Fruit fly (Drosophila melanogaster) whole organism, adult: ENCODE results near the gene CG1387.

Source experiments
- CG11617 ChIP-seq: fragments of 200-800 bp; sonication (Bioruptor generic); optimal IDR thresholded peaks from 2 replicates; lab custom pipeline; 2017; ENCODE audit warnings: mild to moderate bottlenecking, missing biosample characterization, missing genetic modification reagents, missing genetic modification characterization
- CG12768 ChIP-seq: fragments of 200-800 bp; sonication (Bioruptor generic); optimal IDR thresholded peaks from 2 replicates; lab custom pipeline; 2017; ENCODE audit warnings: missing biosample characterization, missing genetic modification characterization, mild to moderate bottlenecking, moderate library complexity, missing genetic modification reagents
- CG14711 ChIP-seq: fragments of 200-800 bp; sonication (Bioruptor generic); optimal IDR thresholded peaks from 2 replicates; lab custom pipeline; 2018; ENCODE audit warnings: missing biosample characterization, mild to moderate bottlenecking, missing genetic modification characterization, moderate library complexity
- CG1620 ChIP-seq: fragments of 200-800 bp; sonication (Bioruptor generic); optimal IDR thresholded peaks from 2 replicates; lab custom pipeline; 2016; ENCODE audit warnings: missing biosample characterization, missing genetic modification characterization
- CG33017 ChIP-seq: fragments of 200-800 bp; sonication (Bioruptor generic); optimal IDR thresholded peaks from 2 replicates; lab custom pipeline; 2018; ENCODE audit warnings: missing biosample characterization, mild to moderate bottlenecking, missing genetic modification characterization, moderate library complexity
- CG5204 ChIP-seq: fragments of 200-800 bp; sonication (Bioruptor generic); optimal IDR thresholded peaks from 2 replicates; lab custom pipeline; 2016; ENCODE audit warnings: missing biosample characterization, missing genetic modification characterization
- CG7045 ChIP-seq: fragments of 200-800 bp; sonication (Bioruptor generic); optimal IDR thresholded peaks from 2 replicates; lab custom pipeline; 2017; ENCODE audit warnings: missing biosample characterization, mild to moderate bottlenecking, missing genetic modification characterization
- CG7101 ChIP-seq: fragments of 200-800 bp; sonication (Bioruptor generic); optimal IDR thresholded peaks from 2 replicates; lab custom pipeline; 2018; ENCODE audit warnings: missing biosample characterization, mild to moderate bottlenecking, missing genetic modification characterization, moderate library complexity
- Clk ChIP-seq: fragments of 200-800 bp; sonication (Bioruptor generic); optimal IDR thresholded peaks from 2 replicates; lab custom pipeline; 2017; ENCODE audit warnings: missing biosample characterization, missing genetic modification characterization
- Crg-1 ChIP-seq: fragments of 200-800 bp; sonication (Bioruptor generic); optimal IDR thresholded peaks from 2 replicates; lab custom pipeline; 2016; ENCODE audit warnings: missing biosample characterization, missing genetic modification characterization
- Hr96 ChIP-seq: fragments of 200-800 bp; sonication (Bioruptor generic); optimal IDR thresholded peaks from 2 replicates; lab custom pipeline; 2016; ENCODE audit warnings: missing biosample characterization, missing genetic modification characterization
- Mnt ChIP-seq: fragments of 200-800 bp; sonication (Bioruptor generic); optimal IDR thresholded peaks from 2 replicates; lab custom pipeline; 2016; ENCODE audit warnings: missing biosample characterization, mild to moderate bottlenecking, missing genetic modification characterization
- bab1 ChIP-seq: fragments of 200-800 bp; sonication (Bioruptor generic); optimal IDR thresholded peaks from 3 replicates; lab custom pipeline; 2019; ENCODE audit warnings: missing biosample characterization, mild to moderate bottlenecking, missing genetic modification characterization, moderate library complexity
- cic ChIP-seq: fragments of 200-800 bp; sonication (Bioruptor generic); optimal IDR thresholded peaks from 2 replicates; lab custom pipeline; 2017; ENCODE audit warnings: missing biosample characterization, mild to moderate bottlenecking, missing genetic modification characterization, moderate library complexity
- cnc ChIP-seq, 2 experiments: fragments of >200 bp; optimal IDR thresholded peaks; 2 replicates each; lab custom pipeline; 2017
- kay ChIP-seq: fragments of 200-800 bp; sonication (Bioruptor generic); peaks from one replicate; lab custom pipeline; 2016; ENCODE audit warnings: missing biosample characterization, missing genetic modification characterization, borderline replicate concordance
- ovo ChIP-seq: fragments of 200-800 bp; sonication (Bioruptor generic); optimal IDR thresholded peaks from 2 replicates; lab custom pipeline; 2016; ENCODE audit warnings: missing biosample characterization, missing genetic modification characterization
- pad ChIP-seq: fragments of 200-800 bp; sonication (Bioruptor generic); optimal IDR thresholded peaks from 3 replicates; lab custom pipeline; 2017; ENCODE audit warnings: missing biosample characterization, missing genetic modification characterization, mild to moderate bottlenecking, moderate library complexity, missing genetic modification reagents
- tj ChIP-seq: fragments of 200-800 bp; sonication (Bioruptor generic); optimal IDR thresholded peaks from 3 replicates; lab custom pipeline; 2017; ENCODE audit warnings: missing biosample characterization, mild to moderate bottlenecking, missing genetic modification characterization, moderate library complexity
- toe ChIP-seq: fragments of 200-800 bp; sonication (Bioruptor generic); optimal IDR thresholded peaks from 2 replicates; lab custom pipeline; 2016; ENCODE audit warnings: missing biosample characterization, missing genetic modification characterization

CG1387 gene

DNA sequence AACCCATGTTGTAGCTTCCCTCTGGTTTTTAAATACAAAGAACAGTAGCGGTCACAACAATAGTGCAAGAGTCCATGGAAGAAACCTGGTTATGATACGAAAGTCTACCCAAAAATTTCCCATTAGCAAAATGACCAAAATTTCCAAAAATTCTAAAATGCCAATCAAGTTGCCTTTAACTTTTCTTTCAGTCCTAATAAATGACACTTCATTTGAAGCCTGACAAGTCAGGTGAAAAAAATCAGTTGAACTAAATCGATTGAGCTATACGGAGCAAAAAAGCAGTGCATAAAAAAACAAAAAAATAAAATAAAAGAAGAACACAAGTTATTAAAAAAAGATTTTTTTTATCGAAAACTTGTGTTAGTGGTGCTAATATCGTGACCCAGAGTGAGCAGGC is 30.0 kb downstream of the CG1387 start:
- TF ChIP-seq CG7101 (tag; lab: Kevin White, UChicago) = no peak
- no peak for TF ChIP-seq kay (GFP tag; lab: Kevin White, UChicago)
- no peak for TF ChIP-seq pad (GFP tag; lab: Kevin White, UChicago)
- no peak for TF ChIP-seq CG11617 (GFP tag; lab: Kevin White, UChicago)
- no peak for TF ChIP-seq CG12768 (GFP tag; lab: Kevin White, UChicago)
- TF ChIP-seq CG1620 (GFP tag; lab: Kevin White, UChicago) = no peak
- no peak for TF ChIP-seq Crg-1 (GFP tag; lab: Kevin White, UChicago)
- no peak for TF ChIP-seq toe (GFP tag; lab: Kevin White, UChicago)
- TF ChIP-seq ovo (GFP tag; lab: Kevin White, UChicago) = no peak
- TF ChIP-seq Hr96 (GFP tag; lab: Kevin White, UChicago) = no peak
- no peak for TF ChIP-seq tj (GFP tag; lab: Kevin White, UChicago)
- no peak for TF ChIP-seq Clk (GFP tag; lab: Kevin White, UChicago)
- TF ChIP-seq Mnt (GFP tag; lab: Kevin White, UChicago) = no peak
- no peak for TF ChIP-seq cic (GFP tag; lab: Kevin White, UChicago)
- TF ChIP-seq CG5204 (GFP tag; lab: Kevin White, UChicago) = no peak
- no peak for TF ChIP-seq CG7045 (GFP tag; lab: Kevin White, UChicago)
- no peak for TF ChIP-seq bab1 (GFP tag; lab: Kevin White, UChicago)
- TF ChIP-seq CG33017 (tag; lab: Kevin White, UChicago) = no peak
- no peak for TF ChIP-seq cnc (optimal IDR thresholded peaks at IDR 0.05; lab: Kevin White, UChicago)
- TF ChIP-seq CG14711 = no peak

DNA sequence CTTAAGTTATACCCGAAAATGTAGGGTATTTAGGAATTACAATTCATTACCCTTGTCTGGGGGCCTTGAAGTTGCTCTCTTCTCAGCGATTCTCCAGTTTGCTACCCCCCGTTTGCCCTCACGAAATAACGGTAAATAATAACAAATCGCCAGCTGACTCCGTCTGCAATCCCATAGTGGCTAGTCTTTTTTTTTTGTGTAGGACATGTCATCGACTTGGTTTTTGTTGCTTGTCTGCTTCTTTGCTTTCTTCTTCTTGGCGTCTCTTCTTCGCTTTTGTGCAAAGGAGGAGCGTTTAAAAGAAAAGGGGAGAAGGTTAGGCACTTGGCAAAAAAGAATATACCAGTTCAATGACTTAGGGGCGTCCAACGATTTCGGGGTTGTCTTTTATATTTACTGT is 30.6 kb downstream of the CG1387 start:
- peak; percentile 20 for TF ChIP-seq ovo (GFP tag; lab: Kevin White, UChicago)
- no peak for TF ChIP-seq CG1620 (GFP tag; lab: Kevin White, UChicago)
- no peak for TF ChIP-seq Crg-1 (GFP tag; lab: Kevin White, UChicago)
- no peak for TF ChIP-seq CG11617 (GFP tag; lab: Kevin White, UChicago)
- no peak for TF ChIP-seq tj (GFP tag; lab: Kevin White, UChicago)
- no peak for TF ChIP-seq CG5204 (GFP tag; lab: Kevin White, UChicago)
- no peak for TF ChIP-seq Hr96 (GFP tag; lab: Kevin White, UChicago)
- peak; percentile 68 for TF ChIP-seq pad (GFP tag; lab: Kevin White, UChicago)
- no peak for TF ChIP-seq bab1 (GFP tag; lab: Kevin White, UChicago)
- no peak for TF ChIP-seq Mnt (GFP tag; lab: Kevin White, UChicago)
- no peak for TF ChIP-seq cic (GFP tag; lab: Kevin White, UChicago)
- TF ChIP-seq CG14711 = no peak

DNA sequence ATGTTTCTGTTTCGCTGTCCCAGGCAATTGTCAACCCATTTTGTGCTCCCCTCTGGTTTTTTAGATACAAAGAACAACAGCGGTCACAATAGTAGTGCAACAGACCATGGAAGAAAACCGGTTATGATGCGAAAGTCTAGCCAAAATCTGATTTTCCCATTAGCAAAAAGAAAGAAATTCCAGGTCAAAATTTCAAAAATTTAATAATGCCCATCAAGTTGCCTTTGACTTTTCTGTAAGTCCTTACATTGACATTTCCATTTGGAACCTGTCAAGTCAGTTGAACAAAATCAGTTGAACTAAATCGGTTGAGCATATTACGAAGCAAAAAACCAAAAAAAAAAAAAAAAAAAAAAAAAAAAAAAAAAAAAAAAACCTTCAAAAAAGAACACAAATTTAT is 31.4 kb downstream of the CG1387 start:
- no peak for TF ChIP-seq bab1 (GFP tag; lab: Kevin White, UChicago)
- TF ChIP-seq CG1620 (GFP tag; lab: Kevin White, UChicago) = peak; percentile 2

DNA sequence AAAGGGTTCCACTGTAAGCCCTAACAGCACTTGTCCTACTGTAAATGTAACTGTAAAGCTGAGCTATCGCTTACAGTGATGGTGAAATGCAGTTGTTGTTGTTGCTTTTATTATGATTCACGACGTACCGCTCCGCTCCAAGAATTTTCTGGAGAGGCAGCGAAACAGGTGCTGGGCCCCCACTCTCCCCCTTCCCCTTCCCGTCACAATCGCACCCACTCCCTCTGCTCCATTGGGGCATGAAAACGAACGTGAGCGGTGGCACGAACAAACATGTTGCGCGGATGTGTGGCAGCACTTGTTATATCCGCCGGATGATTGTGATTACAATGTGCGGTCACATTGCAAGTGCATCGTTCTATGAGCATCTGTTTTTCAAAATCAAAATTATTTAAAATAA is 34.0 kb downstream of the CG1387 start:
- no peak for TF ChIP-seq CG14711
- TF ChIP-seq tj (GFP tag; lab: Kevin White, UChicago) = no peak
- TF ChIP-seq ovo (GFP tag; lab: Kevin White, UChicago) = peak; percentile 13
- TF ChIP-seq cic (GFP tag; lab: Kevin White, UChicago) = no peak
- TF ChIP-seq Clk (GFP tag; lab: Kevin White, UChicago) = no peak
- TF ChIP-seq CG12768 (GFP tag; lab: Kevin White, UChicago) = no peak
- TF ChIP-seq Crg-1 (GFP tag; lab: Kevin White, UChicago) = no peak
- no peak for TF ChIP-seq pad (GFP tag; lab: Kevin White, UChicago)
- no peak for TF ChIP-seq bab1 (GFP tag; lab: Kevin White, UChicago)

DNA sequence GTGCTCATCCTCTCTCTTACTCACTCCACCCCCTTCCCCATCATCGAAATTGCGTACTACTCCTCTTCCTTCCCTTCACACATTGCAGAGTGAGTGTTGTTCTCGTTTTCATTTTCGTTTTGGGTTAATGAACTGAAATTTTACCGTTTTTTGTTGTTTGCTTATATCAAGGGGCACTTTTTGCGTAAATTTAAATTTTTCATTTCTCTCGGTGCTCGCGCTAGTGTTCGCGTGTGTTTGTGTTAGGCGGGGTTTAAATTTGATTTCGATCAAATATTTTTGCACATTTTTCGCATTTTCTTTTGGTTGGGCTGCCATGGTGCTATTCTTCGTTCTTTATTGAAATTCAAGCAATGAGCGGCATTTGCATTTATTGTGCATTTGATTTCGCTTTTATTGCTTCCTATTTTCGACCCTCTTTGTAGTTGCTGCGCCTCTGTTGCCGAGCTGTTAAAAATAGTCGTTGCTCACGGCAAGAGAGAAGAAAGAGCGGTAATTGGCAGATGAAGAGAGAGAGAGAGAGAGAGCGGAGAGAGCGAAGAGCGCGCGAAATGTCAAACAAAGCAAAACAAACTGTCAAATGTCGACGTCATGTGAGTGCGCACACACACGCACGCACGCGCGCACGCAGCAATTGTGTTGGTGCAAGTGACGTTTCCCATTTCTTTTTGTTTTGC is 35.3 kb downstream of the CG1387 start:
- TF ChIP-seq CG5204 (GFP tag; lab: Kevin White, UChicago) (no peak), CG11617 (GFP tag; lab: Kevin White, UChicago) (peak; percentile 50), tj (GFP tag; lab: Kevin White, UChicago) (peak; percentile 75), Clk (GFP tag; lab: Kevin White, UChicago) (no peak), pad (GFP tag; lab: Kevin White, UChicago) (peak; percentile 85), cic (GFP tag; lab: Kevin White, UChicago) (peak; percentile 24), ovo (GFP tag; lab: Kevin White, UChicago) (no peak), CG7045 (GFP tag; lab: Kevin White, UChicago) (no peak), bab1 (GFP tag; lab: Kevin White, UChicago) (peak; percentile 88), CG33017 (tag; lab: Kevin White, UChicago) (peak; percentile 14), Hr96 (GFP tag; lab: Kevin White, UChicago) (no peak), kay (GFP tag; lab: Kevin White, UChicago) (peak; percentile 88), Mnt (GFP tag; lab: Kevin White, UChicago) (peak; percentile 79), CG12768 (GFP tag; lab: Kevin White, UChicago) (peak; percentile 64), CG7101 (tag; lab: Kevin White, UChicago) (peak; percentile 59)

DNA sequence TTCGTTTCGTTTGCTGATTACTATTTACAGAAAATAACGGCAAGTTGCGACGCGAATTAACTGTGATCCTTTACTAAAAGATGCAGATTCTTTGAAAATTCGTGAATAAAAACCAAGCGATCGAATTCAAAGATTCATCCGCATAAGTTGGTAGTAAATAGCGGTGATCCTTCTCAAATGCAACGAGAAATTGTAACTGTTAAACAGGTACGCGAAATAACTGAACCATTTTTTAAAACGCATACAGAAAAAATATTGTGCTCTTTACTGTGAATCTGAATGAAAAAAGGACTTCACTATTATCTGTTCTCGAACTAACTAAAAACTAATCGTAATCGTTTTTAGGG is 35.8 kb downstream of the CG1387 start:
- TF ChIP-seq tj (GFP tag; lab: Kevin White, UChicago) (no peak), CG12768 (GFP tag; lab: Kevin White, UChicago) (no peak), CG7101 (tag; lab: Kevin White, UChicago) (no peak), CG1620 (GFP tag; lab: Kevin White, UChicago) (no peak), ovo (GFP tag; lab: Kevin White, UChicago) (peak; percentile 75), CG5204 (GFP tag; lab: Kevin White, UChicago) (no peak), pad (GFP tag; lab: Kevin White, UChicago) (no peak), CG14711 (no peak)
